Worm (Caenorhabditis elegans) whole organism, L1 larva: Measurements from ENCODE around the gene med-1.

Experiments
- C04F5.9 ChIP-seq: sonication (generic microtip); optimal IDR thresholded peaks from 2 replicates; lab custom pipeline; 2016; ENCODE audit warnings: missing genetic modification characterization, missing compliant biosample characterization
- F16B12.6 ChIP-seq: fragments of 150-350 bp; optimal IDR thresholded peaks from 2 replicates; lab custom pipeline; 2014; ENCODE audit warnings: missing biosample characterization, missing genetic modification characterization
- aha-1 ChIP-seq: fragments of 150-350 bp; optimal IDR thresholded peaks from 2 replicates; lab custom pipeline; 2014; ENCODE audit warnings: missing biosample characterization, missing genetic modification characterization
- aly-2 ChIP-seq: fragments of 150-350 bp; optimal IDR thresholded peaks from 2 replicates; lab custom pipeline; 2014; ENCODE audit warnings: missing biosample characterization, missing genetic modification characterization
- ceh-88 ChIP-seq: fragments of 200-800 bp; sonication (Bioruptor generic); IDR thresholded peaks from 2 replicates; pipeline ENCODE4 v1.3.6; 2022; ENCODE audit warnings: missing genetic modification characterization, missing compliant biosample characterization
- ceh-90 ChIP-seq: sonication (generic microtip); optimal IDR thresholded peaks from 2 replicates; lab custom pipeline; 2016; ENCODE audit warnings: missing genetic modification characterization, missing compliant biosample characterization
- ces-1 ChIP-seq: fragments of 150-350 bp; optimal IDR thresholded peaks from 2 replicates; lab custom pipeline; 2014; ENCODE audit warnings: missing biosample characterization, missing genetic modification reagents, missing genetic modification characterization
- dsc-1 ChIP-seq: sonication (generic microtip); optimal IDR thresholded peaks from 2 replicates; lab custom pipeline; 2016; ENCODE audit warnings: mild to moderate bottlenecking, missing genetic modification characterization, missing compliant biosample characterization
- efl-1 ChIP-seq, 4 experiments: fragments of 150-350 bp; optimal IDR thresholded peaks in 3 of 4; peaks in 1 of 4; 1 replicate in 1 of 4; 2 replicates in 3 of 4; lab custom pipeline; 2014; ENCODE audit warnings: missing biosample characterization in 2 of 4, missing genetic modification characterization in 2 of 4, missing genetic modification reagents in 2 of 4
- egl-13 ChIP-seq: sonication (generic microtip); optimal IDR thresholded peaks from 2 replicates; lab custom pipeline; 2016; ENCODE audit warnings: missing genotype, missing genetic modification reagents, missing genetic modification characterization, missing compliant biosample characterization
- egl-27 ChIP-seq, 2 experiments: fragments of 150-350 bp in 1 of 2; sonication (generic microtip); optimal IDR thresholded peaks; 3 replicates each; lab custom pipeline; 2017 to 2018; ENCODE audit warnings: missing biosample characterization in 2 of 2, missing genetic modification characterization in 2 of 2, missing genetic modification reagents in 2 of 2
- elt-2 ChIP-seq: sonication (generic microtip); optimal IDR thresholded peaks from 2 replicates; lab custom pipeline; 2016; ENCODE audit warnings: missing genetic modification characterization, mild to moderate bottlenecking, inconsistent platforms, missing compliant biosample characterization, missing genetic modification reagents
- elt-3 ChIP-seq, 6 experiments: fragments of 150-350 bp in 1 of 6; sonication (generic microtip); optimal IDR thresholded peaks; 2 replicates each; lab custom pipeline; 2017 to 2018; ENCODE audit warnings: missing biosample characterization in 6 of 6, missing genetic modification characterization in 6 of 6, inconsistent platforms in 1 of 6
- ets-5 ChIP-seq: fragments of 200-800 bp; sonication (Bioruptor generic); IDR thresholded peaks from 2 replicates; pipeline ENCODE4 v1.3.6; 2022; ENCODE audit warnings: missing genetic modification characterization, missing compliant biosample characterization
- fkh-10 ChIP-seq: sonication (generic microtip); optimal IDR thresholded peaks from 2 replicates; lab custom pipeline; 2017; ENCODE audit warnings: missing biosample characterization, missing genetic modification reagents, missing genetic modification characterization
- fkh-4 ChIP-seq: sonication (generic microtip); optimal IDR thresholded peaks from 2 replicates; lab custom pipeline; 2016; ENCODE audit warnings: missing compliant biosample characterization, missing genetic modification characterization, borderline replicate concordance
- fos-1 ChIP-seq: fragments of 150-350 bp; optimal IDR thresholded peaks from 2 replicates; lab custom pipeline; 2014; ENCODE audit warnings: missing biosample characterization, missing genetic modification characterization
- grh-1 ChIP-seq: fragments of 200-800 bp; sonication (Bioruptor generic); IDR thresholded peaks from 2 replicates; pipeline ENCODE4 v1.3.6; 2022; ENCODE audit warnings: missing genetic modification reagents, missing genetic modification characterization, missing compliant biosample characterization
- hlh-17 ChIP-seq: fragments of 200-800 bp; sonication (Bioruptor generic); optimal IDR thresholded peaks from 2 replicates; lab custom pipeline; 2018; ENCODE audit warnings: missing genetic modification characterization, mild to moderate bottlenecking, missing compliant biosample characterization, moderate library complexity, borderline replicate concordance
- hlh-4 ChIP-seq: sonication (generic microtip); optimal IDR thresholded peaks from 2 replicates; lab custom pipeline; 2016; ENCODE audit warnings: mild to moderate bottlenecking, missing genetic modification characterization, missing compliant biosample characterization
- lin-13 ChIP-seq: fragments of 150-350 bp; optimal IDR thresholded peaks from 2 replicates; lab custom pipeline; 2014; ENCODE audit warnings: missing biosample characterization, missing genetic modification reagents, missing genetic modification characterization
- mef-2 ChIP-seq: fragments of 150-350 bp; optimal IDR thresholded peaks from 2 replicates; lab custom pipeline; 2014; ENCODE audit warnings: missing biosample characterization, missing genetic modification characterization
- mep-1 ChIP-seq: fragments of 150-350 bp; optimal IDR thresholded peaks from 2 replicates; lab custom pipeline; 2014; ENCODE audit warnings: missing biosample characterization, missing genetic modification characterization
- nhr-11 ChIP-seq: fragments of 150-350 bp; optimal IDR thresholded peaks from 2 replicates; lab custom pipeline; 2014; ENCODE audit warnings: missing biosample characterization, missing genetic modification characterization
- nhr-19 ChIP-seq: fragments of 200-800 bp; sonication (Bioruptor generic); conservative IDR thresholded peaks from 2 replicates; pipeline ENCODE4 v1.3.6; 2022; ENCODE audit warnings: missing genetic modification characterization, missing compliant biosample characterization
- nhr-20 ChIP-seq: sonication (generic microtip); optimal IDR thresholded peaks from 2 replicates; lab custom pipeline; 2016; ENCODE audit warnings: mild to moderate bottlenecking, missing genetic modification characterization, missing compliant biosample characterization
- nhr-237 ChIP-seq: fragments of 150-350 bp; optimal IDR thresholded peaks from 2 replicates; lab custom pipeline; 2014; ENCODE audit warnings: missing biosample characterization, missing genetic modification characterization
- nhr-71 ChIP-seq: sonication (generic microtip); optimal IDR thresholded peaks from 2 replicates; lab custom pipeline; 2016; ENCODE audit warnings: mild to moderate bottlenecking, missing genetic modification characterization, moderate library complexity, missing compliant biosample characterization
- nhr-76 ChIP-seq: sonication (generic microtip); optimal IDR thresholded peaks from 2 replicates; lab custom pipeline; 2017; ENCODE audit warnings: missing biosample characterization, missing genetic modification characterization
- nhr-84 ChIP-seq: sonication (generic microtip); optimal IDR thresholded peaks from 2 replicates; lab custom pipeline; 2017; ENCODE audit warnings: missing biosample characterization, missing genetic modification characterization
- nhr-90 ChIP-seq: sonication (generic microtip); optimal IDR thresholded peaks from 2 replicates; lab custom pipeline; 2016; ENCODE audit warnings: mild to moderate bottlenecking, missing genetic modification characterization, missing compliant biosample characterization; ENCODE audit not compliant: poor library complexity
- pax-3 ChIP-seq: fragments of 200-800 bp; sonication (Bioruptor generic); optimal IDR thresholded peaks from 2 replicates; lab custom pipeline; 2018; ENCODE audit warnings: mild to moderate bottlenecking, missing genetic modification characterization, moderate library complexity, missing compliant biosample characterization
- rnt-1 ChIP-seq: sonication (generic microtip); optimal IDR thresholded peaks from 2 replicates; lab custom pipeline; 2016; ENCODE audit warnings: mild to moderate bottlenecking, missing genetic modification characterization, moderate library complexity, missing compliant biosample characterization
- skn-1 ChIP-seq: fragments of 150-350 bp; optimal IDR thresholded peaks from 2 replicates; lab custom pipeline; 2014; ENCODE audit warnings: missing biosample characterization, missing genetic modification characterization
- snpc-4 ChIP-seq: fragments of 150-350 bp; optimal IDR thresholded peaks from 2 replicates; lab custom pipeline; 2014; ENCODE audit warnings: missing biosample characterization, missing genetic modification characterization
- sup-37 ChIP-seq: fragments of 200-800 bp; sonication (Bioruptor generic); optimal IDR thresholded peaks from 2 replicates; lab custom pipeline; 2018; ENCODE audit warnings: mild to moderate bottlenecking, missing genetic modification characterization, missing compliant biosample characterization
- swsn-7 ChIP-seq: sonication (generic microtip); optimal IDR thresholded peaks from 2 replicates; lab custom pipeline; 2016; ENCODE audit warnings: missing genetic modification characterization, missing compliant biosample characterization
- unc-30 ChIP-seq: sonication (generic microtip); optimal IDR thresholded peaks from 2 replicates; lab custom pipeline; 2017; ENCODE audit warnings: missing biosample characterization, missing genetic modification characterization
- zag-1 ChIP-seq: fragments of 150-350 bp; optimal IDR thresholded peaks from 2 replicates; lab custom pipeline; 2014; ENCODE audit warnings: missing biosample characterization, missing genetic modification characterization
- ztf-4 ChIP-seq: fragments of 150-350 bp; optimal IDR thresholded peaks from 2 replicates; lab custom pipeline; 2014; ENCODE audit warnings: missing biosample characterization, missing genetic modification characterization

Gene med-1

ce11 chrX:12458021-12458420, 27.6 kb downstream of the med-1 start (continued):
- no peak for TF ChIP-seq pax-3 (tag; lab: Kevin White, UChicago)
- TF ChIP-seq lin-13, result no peak
- no peak for TF ChIP-seq ceh-90 (tag; lab: Kevin White, UChicago)
- TF ChIP-seq, all 84 proteins: peak for 25

- TF ChIP-seq unc-30 (tag; lab: Kevin White, UChicago), result no peak
- no peak for TF ChIP-seq skn-1
- no peak for TF ChIP-seq mef-2 (tag; lab: Kevin White, UChicago)
- TF ChIP-seq fkh-10 (GFP tag; lab: Kevin White, UChicago), result no peak
- TF ChIP-seq nhr-237 (tag; lab: Kevin White, UChicago), result no peak
- no peak for TF ChIP-seq nhr-90 (tag; lab: Kevin White, UChicago)
- no peak for TF ChIP-seq ets-5 (GFP tag; lab: Robert Waterston, UW)
- no peak for TF ChIP-seq F16B12.6
- no peak for TF ChIP-seq nhr-11 (tag; lab: Kevin White, UChicago)
- no peak for TF ChIP-seq nhr-71
- TF ChIP-seq ces-1 (GFP tag; lab: Kevin White, UChicago), result no peak
- TF ChIP-seq swsn-7, result no peak
- no peak for TF ChIP-seq egl-13 (tag; lab: Kevin White, UChicago)
- no peak for TF ChIP-seq nhr-84 (tag; lab: Kevin White, UChicago)
- TF ChIP-seq dsc-1 (tag; lab: Kevin White, UChicago), result no peak
- TF ChIP-seq rnt-1, result no peak
- TF ChIP-seq C04F5.9 (tag; lab: Kevin White, UChicago), result no peak
- TF ChIP-seq mep-1 (tag; lab: Kevin White, UChicago), result no peak
Measured at ce11 chrX:12461557-12461956, 31.1 kb downstream of the med-1 start, which contains the start of gene odr-7. odr-7 (minus strand) TSS chrX:12461657.

- TF ChIP-seq zag-1 (no peak), sup-37 (no peak), C04F5.9 (tag; lab: Kevin White, UChicago) (no peak), ceh-88 (no peak), ceh-90 (tag; lab: Kevin White, UChicago) (no peak), fos-1 (tag; lab: Kevin White, UChicago) (no peak), elt-3 (tag; optimal IDR thresholded peaks at IDR 0.05; lab: Kevin White, UChicago) (no peak), ztf-4 (tag; lab: Kevin White, UChicago) (no peak), nhr-19 (GFP tag; lab: Robert Waterston, UW) (no peak), efl-1 (optimal IDR thresholded peaks at IDR 0.05; lab: Kevin White, UChicago) (no peak), efl-1 (GFP tag; optimal IDR thresholded peaks at IDR 0.05 in 1 of 2; lab: Kevin White, UChicago) (no peak), fkh-4 (no peak), hlh-17 (GFP tag; lab: Kevin White, UChicago) (no peak), nhr-71 (no peak), egl-27 (tag; optimal IDR thresholded peaks at IDR 0.05; lab: Kevin White, UChicago) (no peak), grh-1 (GFP tag; lab: Robert Waterston, UW) (no peak), aha-1 (tag; lab: Kevin White, UChicago) (no peak), hlh-4 (no peak), nhr-76 (tag; lab: Kevin White, UChicago) (no peak), snpc-4 (tag; lab: Kevin White, UChicago) (no peak), dsc-1 (tag; lab: Kevin White, UChicago) (no peak)
- TF ChIP-seq, all 84 proteins: peak for 0
Measured at ce11 chrX:12463504-12463903, 33.1 kb downstream of the med-1 start, which contains the start of gene T18D3.5. T18D3.5 (plus strand) TSS chrX:12463804.

- TF ChIP-seq nhr-71 (peak; percentile 5), aly-2 (no peak), elt-2 (tag; lab: Kevin White, UChicago) (peak; percentile 76), fkh-10 (GFP tag; lab: Kevin White, UChicago) (no peak), efl-1 (optimal IDR thresholded peaks at IDR 0.05; lab: Kevin White, UChicago) (no peak), efl-1 (GFP tag; optimal IDR thresholded peaks at IDR 0.05 in 1 of 2; lab: Kevin White, UChicago) (peak in 1 of 2 experiments; percentile 68), nhr-20 (peak; percentile 28)
Measured at ce11 chrX:12466769-12467168, 36.4 kb downstream of the med-1 start, which contains the start of gene cdf-2. cdf-2 (minus strand) TSS chrX:12466917.
